Worm (Caenorhabditis elegans): ENCODE results near the gene F16B12.4.

- no peak for TF ChIP-seq nhr-28 (tag; optimal IDR thresholded peaks at IDR 0.05)
- TF ChIP-seq nhr-77 (tag; optimal IDR thresholded peaks at IDR 0.05), result no peak
- no peak for TF ChIP-seq pqm-1 (tag; optimal IDR thresholded peaks at IDR 0.05)
- TF ChIP-seq R02D3.7 (tag; optimal IDR thresholded peaks at IDR 0.05), result no peak
- no peak for TF ChIP-seq ztf-4 (tag; optimal IDR thresholded peaks at IDR 0.05)
- TF ChIP-seq ama-1 (optimal IDR thresholded peaks at IDR 0.05), result no peak
- no peak for TF ChIP-seq unc-62 (GFP tag; optimal IDR thresholded peaks at IDR 0.05)
These were observed 14.2 kb downstream of the F16B12.4 start, which contains the start of gene C33G3.6 for ce11 chrX:14084230-14084629.
